Worm (Caenorhabditis elegans): ENCODE measurements around the gene F43E2.11.

DNA sequence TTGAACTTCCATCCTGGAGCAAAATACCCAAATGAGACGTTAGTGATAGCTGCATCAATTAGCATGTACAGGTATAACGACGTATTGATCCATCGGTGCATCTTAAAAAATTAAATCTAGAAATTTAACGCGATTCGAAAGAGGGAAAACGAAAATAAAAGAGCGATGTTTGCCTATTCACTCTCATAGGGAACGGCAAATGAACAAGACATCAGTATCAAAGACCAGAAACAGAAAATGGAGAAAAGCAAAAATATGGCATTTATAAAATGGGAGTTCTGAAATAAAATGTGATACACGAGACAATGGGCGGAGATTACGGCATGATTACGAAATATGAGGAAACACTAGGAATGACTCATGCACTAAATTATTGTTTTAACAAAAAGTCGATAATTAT is 13.8 kb downstream of the F43E2.11 start, which contains the start of gene haf-2:
- TF ChIP-seq ztf-11 (tag; optimal IDR thresholded peaks at IDR 0.05) (no peak), lin-13 (GFP tag; optimal IDR thresholded peaks at IDR 0.05) (no peak), egl-27 (tag; optimal IDR thresholded peaks at IDR 0.05) (no peak), mdl-1 (tag; optimal IDR thresholded peaks at IDR 0.05) (no peak), zag-1 (tag; optimal IDR thresholded peaks at IDR 0.05) (no peak), C34F6.9 (tag; optimal IDR thresholded peaks at IDR 0.05) (no peak), lin-39 (tag; optimal IDR thresholded peaks at IDR 0.05) (no peak), mab-5 (tag; optimal IDR thresholded peaks at IDR 0.05) (no peak), ZK546.5 (tag; optimal IDR thresholded peaks at IDR 0.05) (no peak), ama-1 (optimal IDR thresholded peaks at IDR 0.05) (no peak)
